Worm (Caenorhabditis elegans): ENCODE measurements around the gene F54C9.3.

DNA sequence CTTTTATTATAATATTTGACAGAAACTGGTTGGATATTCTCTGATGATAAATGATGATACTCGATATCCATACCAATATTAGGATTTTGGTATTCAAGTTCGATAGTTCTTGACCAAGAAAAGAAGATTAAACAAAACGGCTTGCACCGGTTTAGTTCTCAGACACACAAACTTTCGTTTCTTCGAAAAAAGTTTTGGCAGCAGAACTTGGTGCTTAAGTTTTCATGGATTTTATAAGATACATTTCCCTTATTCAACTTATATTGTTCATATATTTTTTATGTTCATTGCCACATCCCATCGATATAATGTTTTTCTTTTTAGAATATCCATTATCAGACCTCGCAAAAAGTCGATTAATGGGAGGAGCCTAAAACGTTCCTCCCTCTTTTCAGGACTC is 24.0 kb upstream of the F54C9.3 start, which contains the start of gene aptf-4:
- TF ChIP-seq him-1 (tag; optimal IDR thresholded peaks at IDR 0.05) (no peak), W03F9.2 (tag; optimal IDR thresholded peaks at IDR 0.05) (no peak)

Measured in whole organism, L4/young adult.